Fruit fly (Drosophila melanogaster) whole organism, prepupa: ENCODE results near the gene Pss.
A peak's percentile ranks its signal among the peaks of the same experiment; 100 is the strongest.

ENCODE experiments used
- Blimp-1 ChIP-seq: fragments of 200-800 bp; sonication (Bioruptor generic); optimal IDR thresholded peaks from 3 replicates; lab custom pipeline; 2017; ENCODE audit warnings: missing biosample characterization, missing genetic modification characterization, mild to moderate bottlenecking, moderate library complexity, missing genetic modification reagents
- CG10631 ChIP-seq: fragments of 200-800 bp; sonication (Bioruptor generic); optimal IDR thresholded peaks from 2 replicates; lab custom pipeline; 2016; ENCODE audit warnings: missing biosample characterization, missing genetic modification characterization
- CG11762 ChIP-seq: fragments of 200-800 bp; sonication (Bioruptor generic); optimal IDR thresholded peaks from 3 replicates; lab custom pipeline; 2016; ENCODE audit warnings: missing biosample characterization, missing genetic modification characterization; ENCODE audit not compliant: insufficient read depth
- CG11902 ChIP-seq: fragments of 200-800 bp; sonication (Bioruptor generic); optimal IDR thresholded peaks from 3 replicates; lab custom pipeline; 2016; ENCODE audit warnings: missing biosample characterization, missing genetic modification characterization
- CG15336 ChIP-seq: fragments of 200-800 bp; sonication (Bioruptor generic); IDR thresholded peaks from 2 replicates; pipeline ENCODE4 v1.3.6; 2022; ENCODE audit warnings: missing biosample characterization, missing genetic modification characterization
- CG1621 ChIP-seq: fragments of 200-800 bp; sonication (Bioruptor generic); optimal IDR thresholded peaks from 3 replicates; lab custom pipeline; 2018; ENCODE audit warnings: missing biosample characterization, mild to moderate bottlenecking, missing genetic modification characterization
- CG3032 ChIP-seq: fragments of 200-800 bp; optimal IDR thresholded peaks from 2 replicates; lab custom pipeline; 2019; ENCODE audit warnings: missing biosample characterization, mild to moderate bottlenecking, missing genetic modification characterization, moderate library complexity
- CG34406 ChIP-seq: fragments of 200-800 bp; sonication (Bioruptor generic); optimal IDR thresholded peaks from 3 replicates; lab custom pipeline; 2016; ENCODE audit warnings: missing biosample characterization, missing genetic modification characterization
- CG6163 ChIP-seq: fragments of 200-800 bp; sonication (Bioruptor generic); IDR thresholded peaks from 3 replicates; pipeline ENCODE4 v1.3.6; 2022; ENCODE audit warnings: missing biosample characterization, missing genetic modification characterization
- CG6276 ChIP-seq: fragments of 200-800 bp; sonication (Bioruptor generic); optimal IDR thresholded peaks from 2 replicates; lab custom pipeline; 2017; ENCODE audit warnings: missing biosample characterization, mild to moderate bottlenecking, missing genetic modification characterization
- CG6792 ChIP-seq: fragments of 200-800 bp; sonication (Bioruptor generic); optimal IDR thresholded peaks from 3 replicates; lab custom pipeline; 2016; ENCODE audit warnings: missing biosample characterization, missing genetic modification characterization
- CG6808 ChIP-seq: fragments of 200-800 bp; sonication (Bioruptor generic); optimal IDR thresholded peaks from 3 replicates; lab custom pipeline; 2017; ENCODE audit warnings: missing biosample characterization, missing genetic modification characterization, mild to moderate bottlenecking, moderate library complexity, missing genetic modification reagents
- CG6854 ChIP-seq: fragments of 200-800 bp; sonication (Bioruptor generic); optimal IDR thresholded peaks from 2 replicates; lab custom pipeline; 2017; ENCODE audit warnings: missing biosample characterization, mild to moderate bottlenecking, missing genetic modification characterization
- CG7368 ChIP-seq: fragments of 200-800 bp; sonication (Bioruptor generic); optimal IDR thresholded peaks from 3 replicates; lab custom pipeline; 2016; ENCODE audit warnings: missing biosample characterization, missing genetic modification characterization
- CG8119 ChIP-seq: fragments of 200-800 bp; sonication (Bioruptor generic); IDR thresholded peaks from 3 replicates; pipeline ENCODE4 v1.3.6; 2022; ENCODE audit warnings: missing biosample characterization, missing genetic modification characterization
- CG8319 ChIP-seq: fragments of 200-800 bp; sonication (Bioruptor generic); optimal IDR thresholded peaks from 3 replicates; lab custom pipeline; 2016; ENCODE audit warnings: missing biosample characterization, missing genetic modification characterization
- CG9139 ChIP-seq: fragments of 200-800 bp; sonication (Bioruptor generic); optimal IDR thresholded peaks from 3 replicates; lab custom pipeline; 2017; ENCODE audit warnings: missing biosample characterization, mild to moderate bottlenecking, missing genetic modification characterization
- Eip75B ChIP-seq: fragments of 200-800 bp; sonication (Bioruptor generic); optimal IDR thresholded peaks from 3 replicates; lab custom pipeline; 2016; ENCODE audit warnings: missing biosample characterization, missing genetic modification characterization
- Eip78C ChIP-seq: fragments of 200-800 bp; sonication (Bioruptor generic); peaks from one replicate; lab custom pipeline; 2016; ENCODE audit warnings: missing biosample characterization, missing genetic modification characterization
- Eip93F ChIP-seq: fragments of 200-800 bp; sonication (Bioruptor generic); optimal IDR thresholded peaks from 2 replicates; lab custom pipeline; 2016; ENCODE audit warnings: missing biosample characterization, mild to moderate bottlenecking, missing genetic modification characterization
- Gug ChIP-seq: fragments of 200-800 bp; sonication (Bioruptor generic); IDR thresholded peaks from 2 replicates; pipeline ENCODE4 v1.3.6; 2022; ENCODE audit warnings: missing biosample characterization, missing genetic modification characterization
- Hr38 ChIP-seq: sonication (Bioruptor generic); optimal IDR thresholded peaks from 2 replicates; lab custom pipeline; 2016; ENCODE audit warnings: missing biosample characterization, missing genetic modification characterization
- Hr39 ChIP-seq: fragments of 200-800 bp; sonication (Bioruptor generic); optimal IDR thresholded peaks from 2 replicates; lab custom pipeline; 2016; ENCODE audit warnings: missing biosample characterization, missing genetic modification characterization
- Hr4 ChIP-seq: fragments of 200-800 bp; sonication (Bioruptor generic); optimal IDR thresholded peaks from 3 replicates; lab custom pipeline; 2016; ENCODE audit warnings: missing biosample characterization, missing genetic modification characterization
- Met ChIP-seq: fragments of 200-800 bp; sonication (Bioruptor generic); optimal IDR thresholded peaks from 3 replicates; lab custom pipeline; 2016; ENCODE audit warnings: missing biosample characterization, missing genetic modification characterization
- OdsH ChIP-seq: fragments of 200-800 bp; sonication (Bioruptor generic); optimal IDR thresholded peaks from 3 replicates; lab custom pipeline; 2016; ENCODE audit warnings: missing biosample characterization, missing genetic modification characterization
- Smox ChIP-seq: fragments of 200-800 bp; sonication (Bioruptor generic); optimal IDR thresholded peaks from 3 replicates; lab custom pipeline; 2016; ENCODE audit warnings: missing biosample characterization, missing genetic modification characterization
- Sox102F ChIP-seq: fragments of 200-800 bp; sonication (Bioruptor generic); optimal IDR thresholded peaks from 2 replicates; lab custom pipeline; 2016; ENCODE audit warnings: missing biosample characterization, mild to moderate bottlenecking, missing genetic modification characterization
- Sox14 ChIP-seq: fragments of 200-800 bp; sonication (Bioruptor generic); optimal IDR thresholded peaks from 3 replicates; lab custom pipeline; 2016; ENCODE audit warnings: missing biosample characterization, missing genetic modification characterization
- Sox15 ChIP-seq: fragments of 200-800 bp; sonication (Bioruptor generic); optimal IDR thresholded peaks from 3 replicates; lab custom pipeline; 2016; ENCODE audit warnings: missing biosample characterization, missing genetic modification characterization
- achi ChIP-seq: fragments of 200-800 bp; sonication (Bioruptor generic); optimal IDR thresholded peaks from 3 replicates; lab custom pipeline; 2016; ENCODE audit warnings: missing biosample characterization, missing genetic modification characterization
- acj6 ChIP-seq: fragments of 200-800 bp; sonication (Bioruptor generic); optimal IDR thresholded peaks from 3 replicates; lab custom pipeline; 2016; ENCODE audit warnings: missing biosample characterization, missing genetic modification characterization
- cyc ChIP-seq: fragments of 200-800 bp; sonication (Bioruptor generic); optimal IDR thresholded peaks from 3 replicates; lab custom pipeline; 2016; ENCODE audit warnings: missing biosample characterization, missing genetic modification characterization
- dac ChIP-seq: fragments of 200-800 bp; sonication (Bioruptor generic); optimal IDR thresholded peaks from 2 replicates; lab custom pipeline; 2017; ENCODE audit warnings: missing biosample characterization, mild to moderate bottlenecking, missing genetic modification characterization
- dsx ChIP-seq: fragments of 200-800 bp; optimal IDR thresholded peaks from 3 replicates; lab custom pipeline; 2019; ENCODE audit warnings: missing biosample characterization, mild to moderate bottlenecking, missing genetic modification characterization, moderate library complexity; ENCODE audit not compliant: poor library complexity, severe bottlenecking
- esn ChIP-seq: fragments of 200-800 bp; sonication (Bioruptor generic); optimal IDR thresholded peaks from 2 replicates; lab custom pipeline; 2016; ENCODE audit warnings: missing biosample characterization, mild to moderate bottlenecking, missing genetic modification characterization, moderate library complexity
- fd59A ChIP-seq: fragments of 200-800 bp; sonication (Bioruptor generic); optimal IDR thresholded peaks from 2 replicates; lab custom pipeline; 2017; ENCODE audit warnings: missing biosample characterization, mild to moderate bottlenecking, missing genetic modification characterization, missing genetic modification reagents
- fd85E ChIP-seq: fragments of 200-800 bp; sonication (Bioruptor generic); optimal IDR thresholded peaks from 3 replicates; lab custom pipeline; 2016; ENCODE audit warnings: missing biosample characterization, missing genetic modification characterization
- fkh ChIP-seq: fragments of 200-800 bp; sonication (Bioruptor generic); optimal IDR thresholded peaks from 3 replicates; lab custom pipeline; 2017; ENCODE audit warnings: missing biosample characterization, mild to moderate bottlenecking, missing genetic modification characterization, moderate library complexity
- lz ChIP-seq: fragments of 200-800 bp; sonication (Bioruptor generic); optimal IDR thresholded peaks from 3 replicates; lab custom pipeline; 2016; ENCODE audit warnings: missing biosample characterization, missing genetic modification characterization
- pdm3 ChIP-seq: fragments of 200-800 bp; sonication (Bioruptor generic); optimal IDR thresholded peaks from 3 replicates; lab custom pipeline; 2016; ENCODE audit warnings: missing biosample characterization, missing genetic modification characterization
- salr ChIP-seq, 2 experiments: fragments of 200-800 bp; sonication (Bioruptor generic); optimal IDR thresholded peaks; 3 replicates each; lab custom pipeline; 2016 to 2018; ENCODE audit warnings: missing biosample characterization in 2 of 2, missing genetic modification characterization in 2 of 2, mild to moderate bottlenecking in 1 of 2
- spab ChIP-seq: fragments of 200-800 bp; sonication (Bioruptor generic); optimal IDR thresholded peaks from 2 replicates; lab custom pipeline; 2017; ENCODE audit warnings: missing biosample characterization, mild to moderate bottlenecking, missing genetic modification characterization, missing genetic modification reagents
- ss ChIP-seq, 2 experiments: fragments of 200-800 bp; sonication (Bioruptor generic); optimal IDR thresholded peaks; 2 replicates in 1 of 2; 3 replicates in 1 of 2; lab custom pipeline; 2017 to 2018; ENCODE audit warnings: mild to moderate bottlenecking in 2 of 2, missing biosample characterization in 2 of 2, missing genetic modification characterization in 2 of 2, moderate library complexity in 1 of 2
- topi ChIP-seq: fragments of 200-800 bp; sonication (Bioruptor generic); optimal IDR thresholded peaks from 3 replicates; lab custom pipeline; 2016; ENCODE audit warnings: missing biosample characterization, missing genetic modification characterization
- vri ChIP-seq: fragments of 200-800 bp; sonication (Bioruptor generic); optimal IDR thresholded peaks from 3 replicates; lab custom pipeline; 2016; ENCODE audit warnings: missing biosample characterization, mild to moderate bottlenecking, missing genetic modification characterization

Gene Pss

DNA sequence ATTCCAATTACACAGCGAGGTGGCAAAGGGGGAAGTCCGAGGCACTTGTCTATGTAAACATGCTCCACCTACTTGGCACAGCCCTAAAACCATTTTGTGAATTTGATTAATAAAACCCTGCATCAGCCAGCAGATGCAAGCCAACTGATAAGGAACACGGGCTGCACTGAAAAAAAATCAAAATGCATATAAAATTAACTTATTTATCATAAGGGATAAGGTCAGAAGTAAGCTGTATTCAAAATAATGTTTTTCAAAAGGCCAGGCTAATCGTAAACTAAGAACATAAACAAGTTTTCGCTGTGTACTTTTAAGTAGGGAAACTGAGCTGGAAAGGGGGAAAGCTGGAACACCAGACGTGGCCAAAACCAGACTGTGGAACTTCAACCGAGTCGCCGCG lies 25.9 kb upstream of the Pss start (continued):
- TF ChIP-seq CG6163 (GFP tag; lab: Robert Waterston, UW) (peak; percentile 70), CG11902 (GFP tag; lab: Kevin White, UChicago) (peak; percentile 20), acj6 (peak; percentile 69), CG6854 (GFP tag; lab: Kevin White, UChicago) (no peak), CG9139 (GFP tag; lab: Kevin White, UChicago) (peak; percentile 27), fkh (GFP tag; lab: Kevin White, UChicago) (no peak), CG34406 (GFP tag; lab: Kevin White, UChicago) (peak; percentile 51), lz (GFP tag; lab: Kevin White, UChicago) (peak; percentile 52), OdsH (GFP tag; lab: Kevin White, UChicago) (peak; percentile 67), CG6808 (GFP tag; lab: Kevin White, UChicago) (peak; percentile 64), Sox15 (GFP tag; lab: Kevin White, UChicago) (no peak), Hr38 (GFP tag; lab: Kevin White, UChicago) (no peak), Eip93F (GFP tag; lab: Kevin White, UChicago) (no peak), Eip75B (peak; percentile 73), CG6792 (peak; percentile 53)
- TF ChIP-seq, all 60 proteins: peak for 47

DNA sequence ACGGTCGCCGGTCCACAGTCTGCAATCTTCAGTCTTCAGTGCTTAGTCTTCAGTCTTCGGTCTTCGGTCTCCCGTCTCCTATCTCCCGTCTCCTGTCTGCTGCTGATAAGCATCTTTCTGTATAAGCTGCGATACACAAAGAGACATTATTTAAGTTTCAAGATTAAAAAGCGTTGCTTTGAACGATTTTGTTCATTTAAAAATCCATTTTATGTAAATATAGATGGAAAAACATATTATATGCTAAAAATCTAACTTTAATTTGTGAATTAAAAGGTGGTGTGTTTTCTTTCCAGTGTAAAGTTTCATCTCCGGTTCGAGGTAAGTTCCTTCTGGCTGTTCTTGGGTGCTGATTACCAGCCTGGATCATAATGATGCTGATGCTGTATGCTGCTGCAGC lies 23.4 kb upstream of the Pss start:
- peak; percentile 60 for TF ChIP-seq cyc
- peak; percentile 67 for TF ChIP-seq Eip75B
- peak; percentile 64 for TF ChIP-seq CG6792
- peak; percentile 76 for TF ChIP-seq Met (GFP tag; lab: Kevin White, UChicago)
- TF ChIP-seq CG7368: peak; percentile 42
- TF ChIP-seq Sox102F (GFP tag; lab: Kevin White, UChicago): peak; percentile 65
- TF ChIP-seq CG34406 (GFP tag; lab: Kevin White, UChicago): peak; percentile 43
- peak; percentile 74 for TF ChIP-seq Smox (GFP tag; lab: Kevin White, UChicago)
- TF ChIP-seq CG15336 (GFP tag; lab: Robert Waterston, UW): 0 out of 2 replicates have a peak, but pooled peaks have one; percentile 33
- TF ChIP-seq Eip93F (GFP tag; lab: Kevin White, UChicago): no peak
- peak; percentile 64 for TF ChIP-seq spab (GFP tag; lab: Kevin White, UChicago)
- TF ChIP-seq CG3032 (tag; lab: Kevin White, UChicago): peak; percentile 73
- TF ChIP-seq Hr4 (GFP tag; lab: Kevin White, UChicago): no peak
- peak; percentile 58 for TF ChIP-seq pdm3 (GFP tag; lab: Kevin White, UChicago)
- TF ChIP-seq Gug (GFP tag; lab: Robert Waterston, UW): no peak
- TF ChIP-seq fkh (GFP tag; lab: Kevin White, UChicago): no peak
- peak; percentile 61 for TF ChIP-seq Hr39
- peak; percentile 52 for TF ChIP-seq achi (GFP tag; lab: Kevin White, UChicago)
- TF ChIP-seq ss (GFP tag; optimal IDR thresholded peaks at IDR 0.05; lab: Kevin White, UChicago): peak; percentile 57 to 71
- TF ChIP-seq acj6: peak; percentile 60
- TF ChIP-seq CG11762 (GFP tag; lab: Kevin White, UChicago): peak; percentile 9
- peak; percentile 78 for TF ChIP-seq esn (GFP tag; lab: Kevin White, UChicago)
- TF ChIP-seq CG6808 (GFP tag; lab: Kevin White, UChicago): peak; percentile 50
- peak in 1 of 2 experiments; percentile 38 for TF ChIP-seq salr (GFP tag; optimal IDR thresholded peaks at IDR 0.05; lab: Kevin White, UChicago)
- TF ChIP-seq CG1621 (tag; lab: Kevin White, UChicago): peak; percentile 70
- TF ChIP-seq dsx: peak; percentile 77
- no peak for TF ChIP-seq CG6854 (GFP tag; lab: Kevin White, UChicago)
- no peak for TF ChIP-seq fd85E
- no peak for TF ChIP-seq Hr38 (GFP tag; lab: Kevin White, UChicago)
- TF ChIP-seq OdsH (GFP tag; lab: Kevin White, UChicago): peak; percentile 52
- TF ChIP-seq CG6276: no peak
- peak; percentile 26 for TF ChIP-seq Blimp-1
- TF ChIP-seq CG9139 (GFP tag; lab: Kevin White, UChicago): peak; percentile 32
- TF ChIP-seq Sox15 (GFP tag; lab: Kevin White, UChicago): no peak
- no peak for TF ChIP-seq CG8119 (GFP tag; lab: Robert Waterston, UW)
- TF ChIP-seq CG10631 (GFP tag; lab: Kevin White, UChicago): peak; percentile 63
- TF ChIP-seq CG6163 (GFP tag; lab: Robert Waterston, UW): peak; percentile 60; the same call in 2 of the 3 replicates
- peak; percentile 12 for TF ChIP-seq CG11902 (GFP tag; lab: Kevin White, UChicago)
- peak; percentile 68 for TF ChIP-seq topi
- TF ChIP-seq Sox14 (GFP tag; lab: Kevin White, UChicago): peak; percentile 64
- TF ChIP-seq Eip78C: peak; percentile 88
- peak; percentile 55 for TF ChIP-seq vri (GFP tag; lab: Kevin White, UChicago)
- TF ChIP-seq fd59A (GFP tag; lab: Kevin White, UChicago): peak; percentile 53
- no peak for TF ChIP-seq CG8319 (GFP tag; lab: Kevin White, UChicago)
- peak; percentile 52 for TF ChIP-seq lz (GFP tag; lab: Kevin White, UChicago)
- TF ChIP-seq dac (GFP tag; lab: Kevin White, UChicago): no peak
